Fruit fly (Drosophila melanogaster) whole organism, wandering third instar larva: ENCODE data around the gene CG6733.

ENCODE experiments used
- CG32264 ChIP-seq: fragments of 200-800 bp; sonication (Bioruptor generic); optimal IDR thresholded peaks from 2 replicates; lab custom pipeline; 2016; ENCODE audit warnings: missing biosample characterization, missing genetic modification characterization
- CrebA ChIP-seq: fragments of 200-800 bp; sonication (Bioruptor generic); optimal IDR thresholded peaks from 2 replicates; lab custom pipeline; 2016; ENCODE audit warnings: missing biosample characterization, mild to moderate bottlenecking, missing genetic modification characterization, borderline replicate concordance
- Mio ChIP-seq: sonication (Bioruptor generic); optimal IDR thresholded peaks from 2 replicates; lab custom pipeline; 2016; ENCODE audit warnings: missing biosample characterization, missing genetic modification characterization
- N ChIP-seq: fragments of >200 bp; optimal IDR thresholded peaks from 2 replicates; lab custom pipeline; 2018; ENCODE audit warnings: missing biosample characterization, missing external identifiers, missing genetic modification characterization
- dl ChIP-seq, 2 experiments: fragments of 175-275, 200-275 bp in 1 of 2; fragments of 200-275 bp in 1 of 2; sonication (Bioruptor generic); optimal IDR thresholded peaks; lab custom pipeline; 2018; ENCODE audit warnings: mild to moderate bottlenecking in 2 of 2, missing biosample characterization in 2 of 2, missing genetic modification characterization in 2 of 2, moderate library complexity in 2 of 2; ENCODE audit not compliant: partially characterized antibody in 2 of 2, insufficient read depth in 1 of 2
- dsf ChIP-seq: sonication (Bioruptor generic); optimal IDR thresholded peaks from 2 replicates; lab custom pipeline; 2016; ENCODE audit warnings: missing biosample characterization, missing genetic modification characterization, borderline replicate concordance
- foxo ChIP-seq, 2 experiments: fragments of 200-800 bp; sonication (Bioruptor generic); optimal IDR thresholded peaks; 2 replicates in 1 of 2; 3 replicates in 1 of 2; lab custom pipeline; 2016 to 2017; ENCODE audit warnings: missing biosample characterization in 2 of 2, missing genetic modification characterization in 2 of 2
- lola ChIP-seq: fragments of >200 bp; optimal IDR thresholded peaks from 2 replicates; lab custom pipeline; 2017; ENCODE audit warnings: missing biosample characterization, missing genetic modification characterization
- sage ChIP-seq: fragments of 200-800 bp; sonication (Bioruptor generic); optimal IDR thresholded peaks from 2 replicates; lab custom pipeline; 2016; ENCODE audit warnings: missing biosample characterization, mild to moderate bottlenecking, missing genetic modification characterization
- sv ChIP-seq: fragments of 200-800 bp; sonication (Bioruptor generic); optimal IDR thresholded peaks from 3 replicates; lab custom pipeline; 2016; ENCODE audit warnings: missing biosample characterization, missing genetic modification characterization
- usp ChIP-seq: fragments of >200 bp; optimal IDR thresholded peaks from 2 replicates; lab custom pipeline; 2017; ENCODE audit warnings: missing biosample characterization, missing genetic modification characterization
- woc ChIP-seq: sonication (Bioruptor generic); optimal IDR thresholded peaks from 2 replicates; lab custom pipeline; 2016; ENCODE audit warnings: missing biosample characterization, mild to moderate bottlenecking, missing genetic modification characterization

dm6 chr3R:23144654-23145053 is 47.1 kb downstream of the CG6733 start:
- TF ChIP-seq Mio (GFP tag; lab: Kevin White, UChicago) (no peak), CG32264 (GFP tag; lab: Kevin White, UChicago) (no peak), foxo (GFP tag; optimal IDR thresholded peaks at IDR 0.05; lab: Kevin White, UChicago) (no peak), CrebA (GFP tag; lab: Kevin White, UChicago) (no peak), sage (no peak), usp (GFP tag; lab: Kevin White, UChicago) (no peak), lola (GFP tag; lab: Kevin White, UChicago) (no peak), sv (GFP tag; lab: Kevin White, UChicago) (no peak), dsf (no peak), woc (GFP tag; lab: Kevin White, UChicago) (peak; percentile 30), dl (GFP tag; optimal IDR thresholded peaks at IDR 0.05; lab: Kevin White, UChicago; ENCODE audit: insufficient read depth in 1 of 2, partially characterized antibody in 2 of 2) (no peak), N (GFP tag; lab: Kevin White, UChicago) (no peak)
